Worm (Caenorhabditis elegans): ENCODE results near the gene acp-4.

ce11 chrII:8484546-8484945 lies 49.6 kb upstream of the acp-4 start:
- TF ChIP-seq jun-1 (tag; optimal IDR thresholded peaks at IDR 0.05), result no peak
- TF ChIP-seq nhr-25 (tag; optimal IDR thresholded peaks at IDR 0.05; ENCODE audit: borderline replicate concordance, insufficient read depth), result peak; percentile 16
- TF ChIP-seq aha-1 (tag), result peak; percentile 80
- TF ChIP-seq dmd-8 (GFP tag; IDR thresholded peaks at IDR 0.05), result no peak
- peak in 1 of 2 experiments; percentile 51 for TF ChIP-seq lsy-2 (tag; optimal IDR thresholded peaks at IDR 0.05)
